Worm (Caenorhabditis elegans): ENCODE measurements around the gene nhr-246.

The nhr-246 gene

ce11 chrV:15315827-15316527 lies at the start of gene nhr-246, which contains the start of gene srt-22:
TSS of gene nhr-246 (plus strand) at chrV:15316477.
TSS of gene srt-22 (minus strand) at chrV:15315927.
- TF ChIP-seq W03F9.2 (tag; optimal IDR thresholded peaks at IDR 0.05) = no peak

- TF ChIP-seq him-1 (tag; optimal IDR thresholded peaks at IDR 0.05) (no peak), dao-5 (tag; optimal IDR thresholded peaks at IDR 0.05) (no peak), W03F9.2 (tag; optimal IDR thresholded peaks at IDR 0.05) (no peak)
These were observed 48.9 kb upstream of the nhr-246 start, which contains the start of gene T10H4.13 for ce11 chrV:15267405-15267804. TSS of gene T10H4.13 (minus strand) at chrV:15267505.

- TF ChIP-seq W03F9.2 (tag; optimal IDR thresholded peaks at IDR 0.05) (no peak), him-1 (tag; optimal IDR thresholded peaks at IDR 0.05) (no peak), dao-5 (tag; optimal IDR thresholded peaks at IDR 0.05) (no peak)
These were observed 48.0 kb upstream of the nhr-246 start, which contains the start of gene srw-22 for ce11 chrV:15268302-15268701. TSS of gene srw-22 (plus strand) at chrV:15268602.

ce11 chrV:15272263-15272662 lies 44.0 kb upstream of the nhr-246 start, which contains the start of gene T10H4.4:
TSS of gene T10H4.4 (minus strand) at chrV:15272363.
- TF ChIP-seq W03F9.2 (tag; optimal IDR thresholded peaks at IDR 0.05) (no peak), dao-5 (tag; optimal IDR thresholded peaks at IDR 0.05) (no peak), him-1 (tag; optimal IDR thresholded peaks at IDR 0.05) (no peak)

- no peak for TF ChIP-seq W03F9.2 (tag; optimal IDR thresholded peaks at IDR 0.05)
- TF ChIP-seq dao-5 (tag; optimal IDR thresholded peaks at IDR 0.05) = no peak
- TF ChIP-seq him-1 (tag; optimal IDR thresholded peaks at IDR 0.05) = no peak
These were observed 41.5 kb upstream of the nhr-246 start, which contains the start of gene srw-16 for ce11 chrV:15274757-15275156. TSS of gene srw-16 (minus strand) at chrV:15274857.

- TF ChIP-seq W03F9.2 (tag; optimal IDR thresholded peaks at IDR 0.05) = no peak
- TF ChIP-seq him-1 (tag; optimal IDR thresholded peaks at IDR 0.05) = no peak
- TF ChIP-seq dao-5 (tag; optimal IDR thresholded peaks at IDR 0.05) = no peak
These were observed 39.4 kb upstream of the nhr-246 start, which contains the start of gene srw-17 for ce11 chrV:15276915-15277314. TSS of gene srw-17 (minus strand) at chrV:15277015.

ce11 chrV:15281279-15281949 lies 34.9 kb upstream of the nhr-246 start, which contains the start of the genes srw-19 and srx-51:
TSS of gene srw-19 (minus strand) at chrV:15281379.
TSS of gene srx-51 (plus strand) at chrV:15281899.
- no peak for TF ChIP-seq dao-5 (tag; optimal IDR thresholded peaks at IDR 0.05)
- no peak for TF ChIP-seq W03F9.2 (tag; optimal IDR thresholded peaks at IDR 0.05)
- TF ChIP-seq him-1 (tag; optimal IDR thresholded peaks at IDR 0.05) = no peak

- no peak for TF ChIP-seq W03F9.2 (tag; optimal IDR thresholded peaks at IDR 0.05)
- TF ChIP-seq dao-5 (tag; optimal IDR thresholded peaks at IDR 0.05) = no peak
- no peak for TF ChIP-seq him-1 (tag; optimal IDR thresholded peaks at IDR 0.05)
These were observed 30.3 kb upstream of the nhr-246 start for ce11 chrV:15285984-15286383.

- TF ChIP-seq him-1 (tag; optimal IDR thresholded peaks at IDR 0.05) = no peak
- no peak for TF ChIP-seq dao-5 (tag; optimal IDR thresholded peaks at IDR 0.05)
These were observed 28.4 kb upstream of the nhr-246 start, which contains the start of gene cyp-34A1 for ce11 chrV:15287856-15288255. TSS of gene cyp-34A1 (minus strand) at chrV:15287956.

ce11 chrV:15290995-15291394 lies 25.3 kb upstream of the nhr-246 start, which contains the start of gene cyp-34A2:
TSS of gene cyp-34A2 (minus strand) at chrV:15291095.
- TF ChIP-seq dao-5 (tag; optimal IDR thresholded peaks at IDR 0.05) (no peak), W03F9.2 (tag; optimal IDR thresholded peaks at IDR 0.05) (no peak), him-1 (tag; optimal IDR thresholded peaks at IDR 0.05) (no peak)

- no peak for TF ChIP-seq W03F9.2 (tag; optimal IDR thresholded peaks at IDR 0.05)
- TF ChIP-seq him-1 (tag; optimal IDR thresholded peaks at IDR 0.05) = no peak
- no peak for TF ChIP-seq dao-5 (tag; optimal IDR thresholded peaks at IDR 0.05)
These were observed 22.4 kb upstream of the nhr-246 start, which contains the start of gene str-96 for ce11 chrV:15293865-15294264. TSS of gene str-96 (minus strand) at chrV:15293965.

ce11 chrV:15298597-15298996 lies 17.7 kb upstream of the nhr-246 start, which contains the start of gene cpr-3:
TSS of gene cpr-3 (minus strand) at chrV:15298700.
- TF ChIP-seq W03F9.2 (tag; optimal IDR thresholded peaks at IDR 0.05) (no peak), dao-5 (tag; optimal IDR thresholded peaks at IDR 0.05) (no peak), him-1 (tag; optimal IDR thresholded peaks at IDR 0.05) (no peak)

- no peak for TF ChIP-seq him-1 (tag; optimal IDR thresholded peaks at IDR 0.05)
- TF ChIP-seq dao-5 (tag; optimal IDR thresholded peaks at IDR 0.05) = no peak
- TF ChIP-seq W03F9.2 (tag; optimal IDR thresholded peaks at IDR 0.05) = no peak
These were observed 12.7 kb upstream of the nhr-246 start, which contains the start of gene srx-48 for ce11 chrV:15303625-15304024. TSS of gene srx-48 (minus strand) at chrV:15303725.

- no peak for TF ChIP-seq him-1 (tag; optimal IDR thresholded peaks at IDR 0.05)
- TF ChIP-seq dao-5 (tag; optimal IDR thresholded peaks at IDR 0.05) = no peak
- TF ChIP-seq W03F9.2 (tag; optimal IDR thresholded peaks at IDR 0.05) = no peak
These were observed 10.8 kb upstream of the nhr-246 start, which contains the start of gene T26H8.5 for ce11 chrV:15305502-15305901. TSS of gene T26H8.5 (minus strand) at chrV:15305602.

Data from whole organism, L4/young adult.